Worm (Caenorhabditis elegans) whole organism, L1 larva: ENCODE measurements around the gene T11F9.21.
A peak's percentile ranks its signal among the peaks of the same experiment; 100 is the strongest.

Experiments
- C04F5.9 ChIP-seq: sonication (generic microtip); optimal IDR thresholded peaks from 2 replicates; lab custom pipeline; 2016; ENCODE audit warnings: missing genetic modification characterization, missing compliant biosample characterization
- C34B4.2 ChIP-seq: sonication (generic microtip); optimal IDR thresholded peaks from 2 replicates; lab custom pipeline; 2017; ENCODE audit warnings: mild to moderate bottlenecking, missing genetic modification characterization, missing compliant biosample characterization
- F16B12.6 ChIP-seq: fragments of 150-350 bp; optimal IDR thresholded peaks from 2 replicates; lab custom pipeline; 2014; ENCODE audit warnings: missing biosample characterization, missing genetic modification characterization
- Y116A8C.19 ChIP-seq: sonication (generic microtip); optimal IDR thresholded peaks from 2 replicates; lab custom pipeline; 2016; ENCODE audit warnings: missing compliant biosample characterization, missing genetic modification characterization, borderline replicate concordance
- aha-1 ChIP-seq: fragments of 150-350 bp; optimal IDR thresholded peaks from 2 replicates; lab custom pipeline; 2014; ENCODE audit warnings: missing biosample characterization, missing genetic modification characterization
- alr-1 ChIP-seq: fragments of 200-800 bp; sonication (Bioruptor generic); optimal IDR thresholded peaks from 2 replicates; lab custom pipeline; 2018; ENCODE audit warnings: borderline replicate concordance, mild to moderate bottlenecking, missing genetic modification characterization, missing compliant biosample characterization
- blmp-1 ChIP-seq: fragments of 150-350 bp; optimal IDR thresholded peaks from 2 replicates; lab custom pipeline; 2014; ENCODE audit warnings: missing biosample characterization, missing genetic modification characterization
- ceh-63 ChIP-seq: fragments of 200-800 bp; sonication (Bioruptor generic); optimal IDR thresholded peaks from 2 replicates; lab custom pipeline; 2018; ENCODE audit warnings: mild to moderate bottlenecking, missing genetic modification characterization, missing compliant biosample characterization
- ceh-88 ChIP-seq: fragments of 200-800 bp; sonication (Bioruptor generic); IDR thresholded peaks from 2 replicates; pipeline ENCODE4 v1.3.6; 2022; ENCODE audit warnings: missing genetic modification characterization, missing compliant biosample characterization
- ceh-90 ChIP-seq: sonication (generic microtip); optimal IDR thresholded peaks from 2 replicates; lab custom pipeline; 2016; ENCODE audit warnings: missing genetic modification characterization, missing compliant biosample characterization
- ces-1 ChIP-seq: fragments of 150-350 bp; optimal IDR thresholded peaks from 2 replicates; lab custom pipeline; 2014; ENCODE audit warnings: missing biosample characterization, missing genetic modification reagents, missing genetic modification characterization
- efl-1 ChIP-seq, 4 experiments: fragments of 150-350 bp; optimal IDR thresholded peaks in 3 of 4; peaks in 1 of 4; 1 replicate in 1 of 4; 2 replicates in 3 of 4; lab custom pipeline; 2014; ENCODE audit warnings: missing biosample characterization in 2 of 4, missing genetic modification characterization in 2 of 4, missing genetic modification reagents in 2 of 4
- efl-3 ChIP-seq: fragments of 200-800 bp; sonication (Bioruptor generic); optimal IDR thresholded peaks from 2 replicates; lab custom pipeline; 2018; ENCODE audit warnings: mild to moderate bottlenecking, missing genetic modification characterization, missing compliant biosample characterization
- egl-13 ChIP-seq: sonication (generic microtip); optimal IDR thresholded peaks from 2 replicates; lab custom pipeline; 2016; ENCODE audit warnings: missing genotype, missing genetic modification reagents, missing genetic modification characterization, missing compliant biosample characterization
- elt-3 ChIP-seq, 6 experiments: fragments of 150-350 bp in 1 of 6; sonication (generic microtip); optimal IDR thresholded peaks; 2 replicates each; lab custom pipeline; 2017 to 2018; ENCODE audit warnings: missing biosample characterization in 6 of 6, missing genetic modification characterization in 6 of 6, inconsistent platforms in 1 of 6
- fkh-10 ChIP-seq: sonication (generic microtip); optimal IDR thresholded peaks from 2 replicates; lab custom pipeline; 2017; ENCODE audit warnings: missing biosample characterization, missing genetic modification reagents, missing genetic modification characterization
- fkh-8 ChIP-seq: sonication (generic microtip); optimal IDR thresholded peaks from 2 replicates; lab custom pipeline; 2016; ENCODE audit warnings: mild to moderate bottlenecking, missing genetic modification characterization, missing compliant biosample characterization
- fos-1 ChIP-seq: fragments of 150-350 bp; optimal IDR thresholded peaks from 2 replicates; lab custom pipeline; 2014; ENCODE audit warnings: missing biosample characterization, missing genetic modification characterization
- grh-1 ChIP-seq: fragments of 200-800 bp; sonication (Bioruptor generic); IDR thresholded peaks from 2 replicates; pipeline ENCODE4 v1.3.6; 2022; ENCODE audit warnings: missing genetic modification reagents, missing genetic modification characterization, missing compliant biosample characterization
- hlh-4 ChIP-seq: sonication (generic microtip); optimal IDR thresholded peaks from 2 replicates; lab custom pipeline; 2016; ENCODE audit warnings: mild to moderate bottlenecking, missing genetic modification characterization, missing compliant biosample characterization
- irx-1 ChIP-seq: sonication (generic microtip); optimal IDR thresholded peaks from 2 replicates; lab custom pipeline; 2016; ENCODE audit warnings: missing genetic modification characterization, missing compliant biosample characterization
- jun-1 ChIP-seq: fragments of 150-350 bp; optimal IDR thresholded peaks from 2 replicates; lab custom pipeline; 2014; ENCODE audit warnings: missing biosample characterization, missing genetic modification reagents, missing genetic modification characterization
- lin-13 ChIP-seq: fragments of 150-350 bp; optimal IDR thresholded peaks from 2 replicates; lab custom pipeline; 2014; ENCODE audit warnings: missing biosample characterization, missing genetic modification reagents, missing genetic modification characterization
- lin-14 ChIP-seq: fragments of 200-800 bp; sonication (Bioruptor generic); optimal IDR thresholded peaks from 2 replicates; lab custom pipeline; 2018; ENCODE audit warnings: mild to moderate bottlenecking, missing genetic modification characterization, moderate library complexity, missing compliant biosample characterization
- lin-39 ChIP-seq: fragments of 150-350 bp; optimal IDR thresholded peaks from 2 replicates; lab custom pipeline; 2014; ENCODE audit warnings: missing biosample characterization, missing genetic modification reagents, missing genetic modification characterization
- lsy-2 ChIP-seq, 2 experiments: fragments of 150-350 bp; optimal IDR thresholded peaks; 2 replicates each; lab custom pipeline; 2014; ENCODE audit warnings: missing biosample characterization in 2 of 2, missing genetic modification characterization in 2 of 2
- mab-9 ChIP-seq: fragments of 200-800 bp; sonication (Bioruptor generic); IDR thresholded peaks from 2 replicates; pipeline ENCODE4 v1.3.6; 2022; ENCODE audit warnings: missing genetic modification reagents, missing genetic modification characterization, missing compliant biosample characterization
- nhr-11 ChIP-seq: fragments of 150-350 bp; optimal IDR thresholded peaks from 2 replicates; lab custom pipeline; 2014; ENCODE audit warnings: missing biosample characterization, missing genetic modification characterization
- nhr-19 ChIP-seq: fragments of 200-800 bp; sonication (Bioruptor generic); conservative IDR thresholded peaks from 2 replicates; pipeline ENCODE4 v1.3.6; 2022; ENCODE audit warnings: missing genetic modification characterization, missing compliant biosample characterization
- nhr-237 ChIP-seq: fragments of 150-350 bp; optimal IDR thresholded peaks from 2 replicates; lab custom pipeline; 2014; ENCODE audit warnings: missing biosample characterization, missing genetic modification characterization
- nhr-47 ChIP-seq: sonication (generic microtip); optimal IDR thresholded peaks from 2 replicates; lab custom pipeline; 2016; ENCODE audit warnings: mild to moderate bottlenecking, missing genetic modification characterization, moderate library complexity, missing compliant biosample characterization
- nhr-84 ChIP-seq: sonication (generic microtip); optimal IDR thresholded peaks from 2 replicates; lab custom pipeline; 2017; ENCODE audit warnings: missing biosample characterization, missing genetic modification characterization
- nhr-90 ChIP-seq: sonication (generic microtip); optimal IDR thresholded peaks from 2 replicates; lab custom pipeline; 2016; ENCODE audit warnings: mild to moderate bottlenecking, missing genetic modification characterization, missing compliant biosample characterization; ENCODE audit not compliant: poor library complexity
- pag-3 ChIP-seq: sonication (generic microtip); optimal IDR thresholded peaks from 2 replicates; lab custom pipeline; 2017; ENCODE audit warnings: missing genetic modification characterization, mild to moderate bottlenecking, missing compliant biosample characterization, antibody characterized with exemption, borderline replicate concordance; ENCODE audit not compliant: insufficient read depth
- pax-3 ChIP-seq: fragments of 200-800 bp; sonication (Bioruptor generic); optimal IDR thresholded peaks from 2 replicates; lab custom pipeline; 2018; ENCODE audit warnings: mild to moderate bottlenecking, missing genetic modification characterization, moderate library complexity, missing compliant biosample characterization
- skn-1 ChIP-seq: fragments of 150-350 bp; optimal IDR thresholded peaks from 2 replicates; lab custom pipeline; 2014; ENCODE audit warnings: missing biosample characterization, missing genetic modification characterization
- snpc-4 ChIP-seq: fragments of 150-350 bp; optimal IDR thresholded peaks from 2 replicates; lab custom pipeline; 2014; ENCODE audit warnings: missing biosample characterization, missing genetic modification characterization
- snu-23 ChIP-seq: sonication (generic microtip); optimal IDR thresholded peaks from 2 replicates; lab custom pipeline; 2016; ENCODE audit warnings: missing genetic modification characterization, missing compliant biosample characterization
- sox-4 ChIP-seq: sonication (generic microtip); optimal IDR thresholded peaks from 2 replicates; lab custom pipeline; 2016; ENCODE audit warnings: missing genetic modification characterization, missing compliant biosample characterization
- tlp-1 ChIP-seq: fragments of 150-350 bp; optimal IDR thresholded peaks from 2 replicates; lab custom pipeline; 2014; ENCODE audit warnings: missing biosample characterization, missing genetic modification characterization
- unc-30 ChIP-seq: sonication (generic microtip); optimal IDR thresholded peaks from 2 replicates; lab custom pipeline; 2017; ENCODE audit warnings: missing biosample characterization, missing genetic modification characterization
- vab-15 ChIP-seq: sonication (generic microtip); optimal IDR thresholded peaks from 2 replicates; lab custom pipeline; 2017; ENCODE audit warnings: missing genotype, mild to moderate bottlenecking, missing genetic modification characterization, missing compliant biosample characterization

Gene T11F9.21

DNA sequence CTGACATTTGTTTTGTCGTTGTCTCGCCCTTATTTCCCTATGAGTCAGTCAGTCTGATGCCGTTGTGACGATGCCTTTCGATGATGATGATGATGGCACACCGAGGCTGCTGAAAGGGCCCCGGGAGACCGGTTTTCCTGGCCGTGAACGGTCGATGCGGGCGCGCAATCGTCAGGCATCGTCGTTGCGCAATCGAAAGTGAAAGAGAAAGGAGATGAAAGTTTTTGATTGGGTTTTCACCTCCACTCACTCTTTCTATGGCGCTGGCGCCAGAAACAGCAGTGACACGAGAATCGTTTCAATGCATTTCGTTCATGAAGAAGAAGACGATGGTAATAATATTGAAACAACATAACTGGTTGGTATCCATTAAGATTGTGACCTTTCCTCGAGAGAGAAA, 40.4 kb downstream of the T11F9.21 start (continued):
- TF ChIP-seq Y116A8C.19 (tag; lab: Kevin White, UChicago): no peak
- no peak for TF ChIP-seq unc-30 (tag; lab: Kevin White, UChicago)
- peak; percentile 60 for TF ChIP-seq nhr-90 (tag; lab: Kevin White, UChicago)
- TF ChIP-seq hlh-4 (tag; lab: Kevin White, UChicago): no peak
- no peak for TF ChIP-seq lin-39 (tag; lab: Kevin White, UChicago)
- TF ChIP-seq ceh-88 (GFP tag; lab: Robert Waterston, UW): no peak
- TF ChIP-seq fos-1 (tag; lab: Kevin White, UChicago): no peak
- TF ChIP-seq vab-15: no peak
- TF ChIP-seq efl-3 (GFP tag; lab: Kevin White, UChicago): peak; percentile 13
- TF ChIP-seq efl-1 (optimal IDR thresholded peaks at IDR 0.05; lab: Kevin White, UChicago): peak; percentile 1 to 14
- TF ChIP-seq efl-1 (GFP tag; optimal IDR thresholded peaks at IDR 0.05 in 1 of 2; lab: Kevin White, UChicago): peak in 1 of 2 experiments; percentile 90
- TF ChIP-seq egl-13 (tag; lab: Kevin White, UChicago): no peak
- no peak for TF ChIP-seq fkh-10 (GFP tag; lab: Kevin White, UChicago)
- TF ChIP-seq lsy-2 (tag; optimal IDR thresholded peaks at IDR 0.05; lab: Kevin White, UChicago): peak in 1 of 2 experiments; percentile 50
- TF ChIP-seq nhr-47 (tag; lab: Kevin White, UChicago): no peak
- no peak for TF ChIP-seq tlp-1 (tag; lab: Kevin White, UChicago)
- TF ChIP-seq irx-1 (tag; lab: Kevin White, UChicago): no peak
- peak; percentile 27 for TF ChIP-seq pax-3 (tag; lab: Kevin White, UChicago)
- TF ChIP-seq ceh-63 (GFP tag; lab: Kevin White, UChicago): no peak
- no peak for TF ChIP-seq nhr-84 (tag; lab: Kevin White, UChicago)
- peak; percentile 13 for TF ChIP-seq lin-13
- no peak; the same call in none of the 2 replicates for TF ChIP-seq nhr-19 (GFP tag; lab: Robert Waterston, UW)
- no peak for TF ChIP-seq nhr-11 (tag; lab: Kevin White, UChicago)
- no peak for TF ChIP-seq C34B4.2
- TF ChIP-seq alr-1 (tag; lab: Kevin White, UChicago): no peak
- TF ChIP-seq snpc-4 (tag; lab: Kevin White, UChicago): no peak
- TF ChIP-seq skn-1 (tag; lab: Kevin White, UChicago): peak; percentile 27
- peak; percentile 59 for TF ChIP-seq pag-3 (tag; lab: Kevin White, UChicago)
- TF ChIP-seq ceh-90: no peak
- no peak for TF ChIP-seq nhr-237 (tag; lab: Kevin White, UChicago)
- TF ChIP-seq fkh-8 (tag; lab: Kevin White, UChicago): no peak
- no peak for TF ChIP-seq C04F5.9 (tag; lab: Kevin White, UChicago)
- peak; percentile 51 for TF ChIP-seq snu-23
- TF ChIP-seq ces-1: no peak
- TF ChIP-seq mab-9 (GFP tag; lab: Robert Waterston, UW): 0 out of 2 replicates have a peak, but pooled peaks have one; percentile 38
- TF ChIP-seq aha-1: no peak
- peak; percentile 100 for TF ChIP-seq blmp-1 (tag; lab: Kevin White, UChicago)
- no peak for TF ChIP-seq F16B12.6 (tag; lab: Kevin White, UChicago)
- peak; percentile 14 for TF ChIP-seq jun-1 (tag; lab: Kevin White, UChicago)
- TF ChIP-seq sox-4 (tag; lab: Kevin White, UChicago): no peak
- peak; percentile 88 for TF ChIP-seq lin-14 (GFP tag; lab: Kevin White, UChicago)
- peak; percentile 96 for TF ChIP-seq grh-1 (GFP tag; lab: Robert Waterston, UW)
- peak in 4 of 6 experiments; percentile 20 to 71 (median 39) for TF ChIP-seq elt-3 (tag; optimal IDR thresholded peaks at IDR 0.05; lab: Kevin White, UChicago)
- TF ChIP-seq, all 84 proteins: peak for 25
